Fruit fly (Drosophila melanogaster): ENCODE measurements around the gene CG15535.

DNA sequence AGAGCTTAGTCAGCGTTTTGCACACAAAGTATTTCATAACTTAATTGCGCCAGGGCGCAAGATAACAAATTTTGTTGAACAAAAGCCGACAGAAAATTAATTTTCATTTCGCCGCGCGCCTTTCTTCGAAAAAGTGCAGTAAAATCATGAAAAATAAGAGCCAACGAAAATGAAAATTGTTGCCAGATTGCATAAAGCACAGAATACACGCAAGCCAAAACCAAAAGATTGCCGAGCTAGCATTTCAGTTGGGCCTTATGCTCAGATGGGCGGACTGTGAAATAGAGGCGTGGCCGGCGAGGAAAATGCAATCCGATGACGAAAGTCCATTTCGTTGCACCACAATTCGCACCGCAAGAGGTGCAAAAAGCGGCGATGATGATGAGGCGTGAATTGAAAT lies 47.0 kb upstream of the CG15535 start:
- TF ChIP-seq EcR (GFP tag; optimal IDR thresholded peaks at IDR 0.05) (no peak), CG9948 (tag; optimal IDR thresholded peaks at IDR 0.05) (no peak), rn (GFP tag; IDR thresholded peaks at IDR 0.05) (no peak), CG8301 (tag; optimal IDR thresholded peaks at IDR 0.05) (no peak), CG32121 (GFP tag; IDR thresholded peaks at IDR 0.05) (no peak), CG10348 (GFP tag; IDR thresholded peaks at IDR 0.05) (no peak), CG13204 (GFP tag; optimal IDR thresholded peaks at IDR 0.05) (no peak)

Data from whole organism, pupa.